ENCODE assay signal across 2 fruit fly cellular contexts in genomic region chrX:20509535-20510424, dm6.
TF ChIP-seq lines count a peak whose summit lies in the region.

No protein-coding gene starts in this region.

TF ChIP-seq in whole organism, embryonic, 481 proteins besides CTCF, POLR2A, EP300 and RAD21 (continued from another document and continues in another):
- no peak for TF ChIP-seq pan (optimal IDR thresholded peaks at IDR 0.05; lab: Kevin White, UChicago)
- no peak for TF ChIP-seq pan (GFP tag; optimal IDR thresholded peaks at IDR 0.05 in 1 of 2, IDR thresholded peaks at IDR 0.05 in 1 of 2)
- no peak for TF ChIP-seq CG3407 (GFP tag; optimal IDR thresholded peaks at IDR 0.05; lab: Kevin White, UChicago)
- peak; percentile 26 for TF ChIP-seq lab (GFP tag; optimal IDR thresholded peaks at IDR 0.05; lab: Kevin White, UChicago)
- TF ChIP-seq CG1233 (GFP tag; optimal IDR thresholded peaks at IDR 0.05; lab: Kevin White, UChicago) = no peak
- TF ChIP-seq Pdp1 (GFP tag; optimal IDR thresholded peaks at IDR 0.05; lab: Kevin White, UChicago) = peak in 1 of 2 experiments; percentile 5
- no peak for TF ChIP-seq HHEX (GFP tag; optimal IDR thresholded peaks at IDR 0.05; lab: Kevin White, UChicago)
- TF ChIP-seq CG14667 (GFP tag; IDR thresholded peaks at IDR 0.05; lab: Robert Waterston, UW) = no peak
- no peak for TF ChIP-seq CG7786 (GFP tag; optimal IDR thresholded peaks at IDR 0.05; lab: Kevin White, UChicago)
- TF ChIP-seq Xrp1 (GFP tag; IDR thresholded peaks at IDR 0.05; lab: Robert Waterston, UW) = peak; percentile 56
- TF ChIP-seq stwl (tag; optimal IDR thresholded peaks at IDR 0.05; lab: Kevin White, UChicago) = no peak
- TF ChIP-seq sob (GFP tag; IDR thresholded peaks at IDR 0.05; lab: Robert Waterston, UW) = no peak
- TF ChIP-seq CG11504 (tag; optimal IDR thresholded peaks at IDR 0.05; lab: Kevin White, UChicago) = peak; percentile 46
- TF ChIP-seq ftz-f1 (GFP tag; optimal IDR thresholded peaks at IDR 0.05; lab: Kevin White, UChicago) = no peak
- no peak for TF ChIP-seq CG7963 (GFP tag; IDR thresholded peaks at IDR 0.05; lab: Robert Waterston, UW; ENCODE audit: partially characterized antibody)
- no peak for TF ChIP-seq CG30020 (tag; optimal IDR thresholded peaks at IDR 0.05; lab: Kevin White, UChicago)
- peak; percentile 38 for TF ChIP-seq CG2120 (GFP tag; optimal IDR thresholded peaks at IDR 0.05; lab: Kevin White, UChicago)
- peak; percentile 0 for TF ChIP-seq cwo (GFP tag; optimal IDR thresholded peaks at IDR 0.05; lab: Kevin White, UChicago)
- no peak for TF ChIP-seq Dp (GFP tag; optimal IDR thresholded peaks at IDR 0.05; lab: Kevin White, UChicago)
- TF ChIP-seq Med (GFP tag; lab: Kevin White, UChicago) = no peak
- no peak for TF ChIP-seq CG2129 (GFP tag; IDR thresholded peaks at IDR 0.05; lab: Robert Waterston, UW; ENCODE audit: partially characterized antibody)
- no peak for TF ChIP-seq ken (GFP tag; IDR thresholded peaks at IDR 0.05; lab: Robert Waterston, UW)
- TF ChIP-seq CG30403 (GFP tag; optimal IDR thresholded peaks at IDR 0.05; lab: Kevin White, UChicago) = peak; percentile 33
- no peak for TF ChIP-seq CG17328 (GFP tag; IDR thresholded peaks at IDR 0.05; lab: Robert Waterston, UW)
- no peak for TF ChIP-seq CG18619 (GFP tag; optimal IDR thresholded peaks at IDR 0.05; lab: Kevin White, UChicago)
- TF ChIP-seq CG17612 (GFP tag; IDR thresholded peaks at IDR 0.05; lab: Robert Waterston, UW) = no peak
- no peak for TF ChIP-seq CG7372 (GFP tag; IDR thresholded peaks at IDR 0.05; lab: Robert Waterston, UW)
- no peak for TF ChIP-seq Side (GFP tag; optimal IDR thresholded peaks at IDR 0.05; lab: Kevin White, UChicago)
- TF ChIP-seq CG31224 (GFP tag; IDR thresholded peaks at IDR 0.05; lab: Robert Waterston, UW) = no peak
- no peak for TF ChIP-seq CG6813 (GFP tag; optimal IDR thresholded peaks at IDR 0.05; lab: Kevin White, UChicago)
- TF ChIP-seq Drgx (GFP tag; IDR thresholded peaks at IDR 0.05; lab: Robert Waterston, UW) = no peak; the same call in 1 of the 2 replicates
- no peak for TF ChIP-seq CG12299 (tag; optimal IDR thresholded peaks at IDR 0.05; lab: Kevin White, UChicago)
- no peak for TF ChIP-seq Atf3 (GFP tag; optimal IDR thresholded peaks at IDR 0.05; lab: Kevin White, UChicago)
- no peak for TF ChIP-seq CG13424 (tag; optimal IDR thresholded peaks at IDR 0.05; lab: Kevin White, UChicago)
- TF ChIP-seq fd96Cb (tag; optimal IDR thresholded peaks at IDR 0.05; lab: Kevin White, UChicago) = peak; percentile 48
- no peak for TF ChIP-seq lov (optimal IDR thresholded peaks at IDR 0.05; lab: Kevin White, UChicago)
- no peak for TF ChIP-seq lov (GFP tag; IDR thresholded peaks at IDR 0.05; lab: Robert Waterston, UW)
- TF ChIP-seq CG1603 (tag; optimal IDR thresholded peaks at IDR 0.05; lab: Kevin White, UChicago) = peak; percentile 52
- TF ChIP-seq CG8281 (tag; optimal IDR thresholded peaks at IDR 0.05; lab: Kevin White, UChicago) = no peak
- TF ChIP-seq cas (GFP tag; IDR thresholded peaks at IDR 0.05; lab: Robert Waterston, UW) = no peak
- TF ChIP-seq kni (GFP tag; optimal IDR thresholded peaks at IDR 0.05; lab: Kevin White, UChicago) = no peak
- no peak for TF ChIP-seq Antp (GFP tag; optimal IDR thresholded peaks at IDR 0.05; lab: Kevin White, UChicago)
- peak; percentile 59 for TF ChIP-seq gem (tag; optimal IDR thresholded peaks at IDR 0.05; lab: Kevin White, UChicago)
- TF ChIP-seq mld (GFP tag; IDR thresholded peaks at IDR 0.05; lab: Robert Waterston, UW; ENCODE audit: partially characterized antibody) = no peak
- no peak for TF ChIP-seq hb (GFP tag; IDR thresholded peaks at IDR 0.05; lab: Robert Waterston, UW; ENCODE audit: partially characterized antibody)
- TF ChIP-seq CG14860 (GFP tag; IDR thresholded peaks at IDR 0.05; lab: Robert Waterston, UW; ENCODE audit: partially characterized antibody) = no peak
- TF ChIP-seq corto (GFP tag; optimal IDR thresholded peaks at IDR 0.05; lab: Kevin White, UChicago) = peak; percentile 22
- TF ChIP-seq CG17361 (GFP tag; IDR thresholded peaks at IDR 0.05; lab: Robert Waterston, UW) = 0 out of 3 replicates have a peak, but pooled peaks have one; percentile 9
- TF ChIP-seq Neu2 (GFP tag; optimal IDR thresholded peaks at IDR 0.05; lab: Kevin White, UChicago; ENCODE audit: borderline replicate concordance) = no peak
- TF ChIP-seq PHDP (tag; optimal IDR thresholded peaks at IDR 0.05; lab: Kevin White, UChicago) = no peak
- TF ChIP-seq sisA (GFP tag; IDR thresholded peaks at IDR 0.05; lab: Robert Waterston, UW) = no peak
- TF ChIP-seq h (optimal IDR thresholded peaks at IDR 0.05; lab: Kevin White, UChicago) = no peak
- no peak for TF ChIP-seq Max (GFP tag; optimal IDR thresholded peaks at IDR 0.05; lab: Kevin White, UChicago)
- peak; percentile 22 for TF ChIP-seq az2 (GFP tag; optimal IDR thresholded peaks at IDR 0.05; lab: Kevin White, UChicago)
- TF ChIP-seq NC2α (GFP tag; optimal IDR thresholded peaks at IDR 0.05; lab: Kevin White, UChicago) = no peak
- no peak for TF ChIP-seq ap (GFP tag; IDR thresholded peaks at IDR 0.05; lab: Robert Waterston, UW)
- TF ChIP-seq sens (GFP tag; lab: Kevin White, UChicago) = peak; percentile 79
- no peak for TF ChIP-seq peb (GFP tag; IDR thresholded peaks at IDR 0.05; lab: Robert Waterston, UW)
- no peak for TF ChIP-seq Hr39 (optimal IDR thresholded peaks at IDR 0.05; lab: Kevin White, UChicago)
- TF ChIP-seq Sox100B (GFP tag; optimal IDR thresholded peaks at IDR 0.05; lab: Kevin White, UChicago) = no peak
- peak; percentile 44 for TF ChIP-seq Sox102F (GFP tag; optimal IDR thresholded peaks at IDR 0.05; lab: Kevin White, UChicago)
- TF ChIP-seq ewg (GFP tag; optimal IDR thresholded peaks at IDR 0.05; lab: Kevin White, UChicago) = no peak
- no peak for TF ChIP-seq Poxn (GFP tag; IDR thresholded peaks at IDR 0.05; lab: Robert Waterston, UW)
- TF ChIP-seq cg (GFP tag; optimal IDR thresholded peaks at IDR 0.05; lab: Kevin White, UChicago) = peak; percentile 74
- TF ChIP-seq tin (GFP tag; optimal IDR thresholded peaks at IDR 0.05; lab: Kevin White, UChicago) = no peak
- TF ChIP-seq CG16779 (GFP tag; IDR thresholded peaks at IDR 0.05; lab: Robert Waterston, UW) = no peak
- no peak for TF ChIP-seq CG10431 (GFP tag; optimal IDR thresholded peaks at IDR 0.05; lab: Kevin White, UChicago)
- TF ChIP-seq chm (GFP tag; IDR thresholded peaks at IDR 0.05; lab: Robert Waterston, UW) = no peak
- TF ChIP-seq chif (GFP tag; optimal IDR thresholded peaks at IDR 0.05; lab: Kevin White, UChicago) = no peak

TF ChIP-seq in whole organism, prepupa, 60 proteins besides CTCF, POLR2A, EP300 and RAD21 (continued from another document):
- TF ChIP-seq vri (GFP tag; optimal IDR thresholded peaks at IDR 0.05; lab: Kevin White, UChicago) = peak; percentile 75
- no peak for TF ChIP-seq fd85E (GFP tag; optimal IDR thresholded peaks at IDR 0.05; lab: Kevin White, UChicago)
- no peak for TF ChIP-seq CG11294 (GFP tag; IDR thresholded peaks at IDR 0.05; lab: Robert Waterston, UW)
- TF ChIP-seq lz (GFP tag; optimal IDR thresholded peaks at IDR 0.05; lab: Kevin White, UChicago) = peak; percentile 64
- TF ChIP-seq CG10631 (GFP tag; optimal IDR thresholded peaks at IDR 0.05; lab: Kevin White, UChicago) = no peak
- TF ChIP-seq Sox102F (GFP tag; optimal IDR thresholded peaks at IDR 0.05; lab: Kevin White, UChicago) = peak; percentile 76
- peak; percentile 32 for TF ChIP-seq Eip93F (GFP tag; optimal IDR thresholded peaks at IDR 0.05; lab: Kevin White, UChicago)
- no peak for TF ChIP-seq CG9139 (GFP tag; optimal IDR thresholded peaks at IDR 0.05; lab: Kevin White, UChicago)
- TF ChIP-seq CG8119 (GFP tag; IDR thresholded peaks at IDR 0.05; lab: Robert Waterston, UW) = peak; percentile 39; the same call in 2 of the 3 replicates
- TF ChIP-seq topi (GFP tag; optimal IDR thresholded peaks at IDR 0.05; lab: Kevin White, UChicago) = peak; percentile 77
- no peak for TF ChIP-seq CG11902 (GFP tag; optimal IDR thresholded peaks at IDR 0.05; lab: Kevin White, UChicago)
- TF ChIP-seq CG8319 (GFP tag; optimal IDR thresholded peaks at IDR 0.05; lab: Kevin White, UChicago) = no peak
- peak; percentile 23 for TF ChIP-seq Blimp-1 (GFP tag; optimal IDR thresholded peaks at IDR 0.05; lab: Kevin White, UChicago)
- TF ChIP-seq CG3919 (GFP tag; optimal IDR thresholded peaks at IDR 0.05; lab: Kevin White, UChicago) = peak; percentile 31
- peak; percentile 81 for TF ChIP-seq Met (GFP tag; optimal IDR thresholded peaks at IDR 0.05; lab: Kevin White, UChicago)
- no peak for TF ChIP-seq fkh (GFP tag; optimal IDR thresholded peaks at IDR 0.05; lab: Kevin White, UChicago)
- peak; percentile 12 for TF ChIP-seq CG34406 (GFP tag; optimal IDR thresholded peaks at IDR 0.05; lab: Kevin White, UChicago)
- TF ChIP-seq CG6163 (GFP tag; IDR thresholded peaks at IDR 0.05; lab: Robert Waterston, UW) = peak; percentile 57; the same call in 2 of the 3 replicates
- no peak for TF ChIP-seq CG16779 (tag; optimal IDR thresholded peaks at IDR 0.05; lab: Kevin White, UChicago)
- TF ChIP-seq CG6276 (GFP tag; optimal IDR thresholded peaks at IDR 0.05; lab: Kevin White, UChicago) = peak; percentile 15
- TF ChIP-seq CG4318 (GFP tag; optimal IDR thresholded peaks at IDR 0.05; lab: Kevin White, UChicago) = no peak
- peak; percentile 12 for TF ChIP-seq CG8632 (GFP tag; optimal IDR thresholded peaks at IDR 0.05; lab: Kevin White, UChicago)
- peak; percentile 86 for TF ChIP-seq Eip78C (GFP tag; lab: Kevin White, UChicago)
- TF ChIP-seq CG3032 (tag; optimal IDR thresholded peaks at IDR 0.05; lab: Kevin White, UChicago) = no peak
- no peak for TF ChIP-seq CG6854 (GFP tag; optimal IDR thresholded peaks at IDR 0.05; lab: Kevin White, UChicago)
- peak; percentile 80 for TF ChIP-seq Smox (GFP tag; optimal IDR thresholded peaks at IDR 0.05; lab: Kevin White, UChicago)
- TF ChIP-seq CG32006 (GFP tag; optimal IDR thresholded peaks at IDR 0.05; lab: Kevin White, UChicago) = no peak
- TF ChIP-seq CG6808 (GFP tag; optimal IDR thresholded peaks at IDR 0.05; lab: Kevin White, UChicago) = peak; percentile 30
- peak; percentile 11 for TF ChIP-seq achi (GFP tag; optimal IDR thresholded peaks at IDR 0.05; lab: Kevin White, UChicago)
- TF ChIP-seq dsx (GFP tag; optimal IDR thresholded peaks at IDR 0.05; lab: Kevin White, UChicago; ENCODE audit: poor library complexity, severe bottlenecking) = no peak
- no peak for TF ChIP-seq Hr38 (GFP tag; optimal IDR thresholded peaks at IDR 0.05; lab: Kevin White, UChicago)
- no peak for TF ChIP-seq salr (GFP tag; optimal IDR thresholded peaks at IDR 0.05; lab: Kevin White, UChicago)
- TF ChIP-seq Lpt (GFP tag; optimal IDR thresholded peaks at IDR 0.05; lab: Kevin White, UChicago) = no peak
- no peak for TF ChIP-seq eg (GFP tag; IDR thresholded peaks at IDR 0.05; lab: Robert Waterston, UW)
- TF ChIP-seq pdm3 (GFP tag; optimal IDR thresholded peaks at IDR 0.05; lab: Kevin White, UChicago) = peak; percentile 40
- peak; percentile 20 for TF ChIP-seq Eip75B (GFP tag; optimal IDR thresholded peaks at IDR 0.05; lab: Kevin White, UChicago)
- TF ChIP-seq Ets96B (tag; optimal IDR thresholded peaks at IDR 0.05; lab: Kevin White, UChicago) = no peak
